Worm (Caenorhabditis elegans): Measurements from ENCODE around the gene ddx-23.

ddx-23 gene

DNA sequence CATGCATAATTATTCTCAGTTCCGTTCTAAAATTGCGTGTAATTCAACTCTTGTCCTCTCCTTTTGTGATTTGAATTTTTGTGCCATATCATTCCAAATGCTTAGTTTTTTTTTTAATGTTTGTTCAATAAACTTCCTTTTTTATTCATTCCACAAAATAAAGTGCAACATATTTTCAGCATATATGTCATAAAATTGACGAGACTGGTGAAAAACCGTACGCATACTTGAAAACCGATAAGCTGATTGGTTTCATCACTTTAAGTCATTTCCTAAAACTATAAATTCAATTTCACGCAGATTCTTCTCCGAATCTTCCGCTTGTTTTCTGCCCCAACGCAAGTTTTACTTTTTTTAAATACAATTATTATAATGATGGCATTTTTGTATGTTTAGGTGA is 5.9 kb upstream of the ddx-23 start, which contains the start of gene dpf-4:
TSS of gene dpf-4 (plus strand) at position 301 of the 400 bp plus-strand sequence.
- no peak for TF ChIP-seq W03F9.2 (tag; optimal IDR thresholded peaks at IDR 0.05)
- TF ChIP-seq dao-5 (tag; optimal IDR thresholded peaks at IDR 0.05) = no peak
- no peak for TF ChIP-seq him-1 (tag; optimal IDR thresholded peaks at IDR 0.05)

ce11 chrIII:5855637-5856179 is 2.6 kb upstream of the ddx-23 start, which contains the start of the genes cct-6 and alh-9:
Gene cct-6, minus strand, starts transcription at chrIII:5855687.
Gene alh-9, plus strand, starts transcription at chrIII:5856018.
- no peak for TF ChIP-seq him-1 (tag; optimal IDR thresholded peaks at IDR 0.05)
- peak; percentile 94 for TF ChIP-seq W03F9.2 (tag; optimal IDR thresholded peaks at IDR 0.05)

DNA sequence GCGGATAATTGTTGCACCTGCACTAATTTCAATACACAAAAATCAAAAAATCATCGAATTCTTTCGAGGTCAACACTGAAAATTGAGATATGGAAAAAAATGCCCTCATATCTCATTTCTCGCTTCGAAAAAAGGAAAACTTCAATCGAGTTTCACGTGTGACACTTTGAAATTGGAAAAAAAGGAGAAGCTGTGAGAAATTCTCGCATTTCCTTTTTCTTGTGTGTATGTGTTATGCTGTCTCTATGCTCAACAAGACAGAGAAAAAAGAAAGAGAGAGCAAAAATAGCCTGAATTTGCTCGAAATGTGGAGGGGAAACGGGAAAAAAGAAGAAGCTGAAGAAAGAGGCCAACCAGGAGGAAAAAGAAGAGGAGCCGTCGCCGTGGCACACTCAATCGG is 6.7 kb downstream of the ddx-23 start:
- TF ChIP-seq dao-5 (tag; optimal IDR thresholded peaks at IDR 0.05) (no peak), him-1 (tag; optimal IDR thresholded peaks at IDR 0.05) (no peak), W03F9.2 (tag; optimal IDR thresholded peaks at IDR 0.05) (no peak)

ce11 chrIII:5845483-5845882 is 7.6 kb downstream of the ddx-23 start:
- TF ChIP-seq dao-5 (tag; optimal IDR thresholded peaks at IDR 0.05) = no peak
- no peak for TF ChIP-seq W03F9.2 (tag; optimal IDR thresholded peaks at IDR 0.05)
- peak; percentile 83 for TF ChIP-seq him-1 (tag; optimal IDR thresholded peaks at IDR 0.05)

- TF ChIP-seq dao-5 (tag; optimal IDR thresholded peaks at IDR 0.05) (no peak), W03F9.2 (tag; optimal IDR thresholded peaks at IDR 0.05) (no peak), him-1 (tag; optimal IDR thresholded peaks at IDR 0.05) (no peak)
Observed at ce11 chrIII:5843662-5844061, 9.4 kb downstream of the ddx-23 start.

- TF ChIP-seq W03F9.2 (tag; optimal IDR thresholded peaks at IDR 0.05) (no peak), him-1 (tag; optimal IDR thresholded peaks at IDR 0.05) (no peak), dao-5 (tag; optimal IDR thresholded peaks at IDR 0.05) (no peak)
Observed at ce11 chrIII:5842920-5843319, 10.1 kb downstream of the ddx-23 start.

ce11 chrIII:5841676-5842075 is 11.4 kb downstream of the ddx-23 start:
- no peak for TF ChIP-seq him-1 (tag; optimal IDR thresholded peaks at IDR 0.05)

DNA sequence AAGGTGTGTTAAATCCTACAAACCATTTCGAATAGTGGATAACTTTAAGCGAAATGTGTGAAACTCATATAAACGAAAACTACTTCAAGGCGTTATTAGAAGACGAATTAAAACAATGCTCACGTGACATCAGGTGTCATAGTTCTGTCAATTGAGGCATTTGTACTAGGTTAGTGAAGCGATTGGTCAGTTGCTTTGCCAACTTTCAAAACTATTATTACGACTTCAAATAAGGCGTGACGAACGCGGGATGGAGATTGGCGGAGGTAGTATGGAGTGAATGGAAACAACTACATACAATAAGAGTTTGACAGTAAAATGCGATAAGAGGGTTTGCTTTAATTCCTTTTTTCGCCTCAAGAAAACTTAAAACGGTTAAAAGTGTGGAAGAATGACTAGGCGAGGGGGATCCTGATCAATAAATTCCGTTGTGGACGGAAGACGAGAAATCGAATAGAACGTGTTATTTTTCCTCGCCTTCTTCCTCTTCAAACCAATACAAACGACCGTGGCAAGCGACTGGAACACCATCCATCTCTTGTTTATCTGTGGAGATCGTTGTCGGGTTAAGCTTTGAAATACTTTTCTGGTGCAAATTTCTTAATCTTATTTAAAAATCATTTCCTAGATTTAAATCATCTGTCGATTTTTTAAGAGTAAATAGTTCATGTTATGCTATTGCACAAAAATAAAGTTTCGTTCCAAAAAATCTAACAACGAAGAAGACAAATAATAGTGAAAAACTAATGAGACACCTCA is 12.1 kb downstream of the ddx-23 start:
- TF ChIP-seq him-1 (tag; optimal IDR thresholded peaks at IDR 0.05) (no peak), dao-5 (tag; optimal IDR thresholded peaks at IDR 0.05) (no peak), W03F9.2 (tag; optimal IDR thresholded peaks at IDR 0.05) (no peak)

ce11 chrIII:5840277-5840676 is 12.8 kb downstream of the ddx-23 start:
- TF ChIP-seq W03F9.2 (tag; optimal IDR thresholded peaks at IDR 0.05) (no peak), dao-5 (tag; optimal IDR thresholded peaks at IDR 0.05) (no peak), him-1 (tag; optimal IDR thresholded peaks at IDR 0.05) (no peak)

ce11 chrIII:5839598-5839997 is 13.5 kb downstream of the ddx-23 start:
- TF ChIP-seq him-1 (tag; optimal IDR thresholded peaks at IDR 0.05) = no peak
- no peak for TF ChIP-seq dao-5 (tag; optimal IDR thresholded peaks at IDR 0.05)
- TF ChIP-seq W03F9.2 (tag; optimal IDR thresholded peaks at IDR 0.05) = no peak

DNA sequence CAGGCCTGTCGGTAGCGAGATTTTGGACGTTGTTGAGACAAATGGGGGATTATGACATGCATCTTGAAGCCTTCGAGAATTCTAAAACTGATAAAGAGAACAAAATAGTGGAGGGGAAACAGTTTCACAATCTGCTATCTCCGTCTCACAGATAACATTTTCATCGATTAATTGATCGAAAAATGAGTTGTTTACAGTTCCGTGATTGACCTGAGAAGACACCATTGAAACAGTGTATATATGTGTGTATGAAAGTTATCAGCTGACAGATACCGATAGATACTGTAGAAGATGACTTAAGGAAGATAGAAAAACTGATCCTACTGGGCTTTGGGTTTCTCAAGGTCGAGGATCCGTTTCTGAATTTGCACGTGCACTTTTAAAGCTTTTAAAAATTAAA is 13.9 kb downstream of the ddx-23 start:
- TF ChIP-seq W03F9.2 (tag; optimal IDR thresholded peaks at IDR 0.05) (no peak), dao-5 (tag; optimal IDR thresholded peaks at IDR 0.05) (no peak), him-1 (tag; optimal IDR thresholded peaks at IDR 0.05) (no peak)

- TF ChIP-seq dao-5 (tag; optimal IDR thresholded peaks at IDR 0.05) = no peak
- TF ChIP-seq him-1 (tag; optimal IDR thresholded peaks at IDR 0.05) = no peak
- TF ChIP-seq W03F9.2 (tag; optimal IDR thresholded peaks at IDR 0.05) = no peak
Observed at ce11 chrIII:5838159-5839046, 14.7 kb downstream of the ddx-23 start.

- TF ChIP-seq him-1 (tag; optimal IDR thresholded peaks at IDR 0.05) (no peak), W03F9.2 (tag; optimal IDR thresholded peaks at IDR 0.05) (no peak)
Observed at ce11 chrIII:5836816-5837215, 16.3 kb downstream of the ddx-23 start, which contains the start of gene W04D12.1. Gene W04D12.1, plus strand, starts transcription at chrIII:5836926.

- TF ChIP-seq him-1 (tag; optimal IDR thresholded peaks at IDR 0.05) = no peak
- no peak for TF ChIP-seq W03F9.2 (tag; optimal IDR thresholded peaks at IDR 0.05)
- no peak for TF ChIP-seq dao-5 (tag; optimal IDR thresholded peaks at IDR 0.05)
Observed at ce11 chrIII:5836261-5836660, 16.8 kb downstream of the ddx-23 start.
